Worm (Caenorhabditis elegans): ENCODE data around the gene nrde-2.
A peak's percentile ranks its signal among the peaks of the same experiment; 100 is the strongest.

The nrde-2 gene

ce11 chrII:10248355-10249041 lies 1.1 kb upstream of the nrde-2 start, which contains the start of gene atad-3 (continued):
- TF ChIP-seq zip-2 (tag; optimal IDR thresholded peaks at IDR 0.05) (no peak), lir-3 (tag; optimal IDR thresholded peaks at IDR 0.05) (peak; percentile 26), egl-27 (tag; optimal IDR thresholded peaks at IDR 0.05) (no peak), Y75B8A.6 (GFP tag; IDR thresholded peaks at IDR 0.05) (peak; percentile 96), vab-7 (GFP tag; IDR thresholded peaks at IDR 0.05) (peak; percentile 99), dmd-9 (GFP tag; IDR thresholded peaks at IDR 0.05) (peak; percentile 97), daf-16 (GFP tag; optimal IDR thresholded peaks at IDR 0.05) (peak in 1 of 2 experiments; percentile 37), daf-16 (tag; optimal IDR thresholded peaks at IDR 0.05) (peak; percentile 24), fkh-10 (GFP tag; optimal IDR thresholded peaks at IDR 0.05) (peak; percentile 48), ces-1 (GFP tag; optimal IDR thresholded peaks at IDR 0.05) (no peak), daf-12 (tag; optimal IDR thresholded peaks at IDR 0.05) (no peak), F26F4.8 (GFP tag; conservative IDR thresholded peaks at IDR 0.05) (no peak), zfp-3 (GFP tag; conservative IDR thresholded peaks at IDR 0.05) (peak; percentile 92), lin-15B (tag; optimal IDR thresholded peaks at IDR 0.05) (peak; percentile 33), lim-7 (GFP tag; IDR thresholded peaks at IDR 0.05) (peak; percentile 79), unc-62 (GFP tag; optimal IDR thresholded peaks at IDR 0.05 in 1 of 2) (no peak), unc-62 (tag; optimal IDR thresholded peaks at IDR 0.05) (no peak), jun-1 (tag; optimal IDR thresholded peaks at IDR 0.05) (peak; percentile 46), nhr-10 (tag; optimal IDR thresholded peaks at IDR 0.05) (peak; percentile 25), spr-3 (GFP tag; optimal IDR thresholded peaks at IDR 0.05) (no peak), arid-1 (GFP tag; conservative IDR thresholded peaks at IDR 0.05) (peak; percentile 92), nhr-11 (tag; optimal IDR thresholded peaks at IDR 0.05) (peak; percentile 96), mes-2 (tag; optimal IDR thresholded peaks at IDR 0.05; ENCODE audit: poor library complexity, severe bottlenecking) (peak; percentile 98), mdl-1 (tag; optimal IDR thresholded peaks at IDR 0.05) (peak in 1 of 2 experiments; percentile 48), aha-1 (tag) (peak; percentile 90), unc-130 (GFP tag; optimal IDR thresholded peaks at IDR 0.05) (peak; percentile 77), unc-39 (tag; optimal IDR thresholded peaks at IDR 0.05) (no peak), hlh-11 (tag; optimal IDR thresholded peaks at IDR 0.05) (peak; percentile 79), lin-38 (GFP tag; IDR thresholded peaks at IDR 0.05) (peak; percentile 95)

- TF ChIP-seq daf-19 (GFP tag; conservative IDR thresholded peaks at IDR 0.05) (0 out of 2 replicates have a peak, but pooled peaks have one; percentile 65), madf-5 (GFP tag; IDR thresholded peaks at IDR 0.05) (0 out of 4 replicates have a peak, but pooled peaks of 1 of the 2 experiments have one; percentile 47), lin-38 (GFP tag; IDR thresholded peaks at IDR 0.05) (0 out of 2 replicates have a peak, but pooled peaks have one; percentile 4), hlh-30 (tag; optimal IDR thresholded peaks at IDR 0.05; ENCODE audit: insufficient read depth) (no peak)
Measured at ce11 chrII:10247154-10247553, 284 bp downstream of the nrde-2 start.

DNA sequence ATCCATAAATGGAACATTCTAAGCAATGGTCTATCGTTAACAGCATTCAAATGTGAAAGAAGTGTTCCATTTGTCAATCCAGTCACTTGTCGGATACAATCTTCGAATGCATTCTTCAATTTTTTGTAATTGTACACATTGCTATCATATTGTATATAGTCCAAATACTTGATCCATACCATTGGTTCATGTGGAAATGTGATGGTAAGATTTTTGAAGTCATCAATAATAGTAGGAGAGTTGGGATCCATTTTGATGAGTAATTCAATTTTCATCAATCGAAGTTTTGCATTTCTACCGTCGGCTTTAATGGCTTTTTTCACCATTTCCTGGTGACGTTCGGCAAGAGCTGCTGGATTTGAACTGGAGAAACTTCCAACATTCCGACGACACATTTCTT lies 1.8 kb downstream of the nrde-2 start:
- TF ChIP-seq unc-62 (GFP tag; optimal IDR thresholded peaks at IDR 0.05 in 1 of 2) (peak in 1 of 2 experiments; percentile 92), unc-62 (tag; optimal IDR thresholded peaks at IDR 0.05) (no peak), mep-1 (tag; optimal IDR thresholded peaks at IDR 0.05) (no peak)

DNA sequence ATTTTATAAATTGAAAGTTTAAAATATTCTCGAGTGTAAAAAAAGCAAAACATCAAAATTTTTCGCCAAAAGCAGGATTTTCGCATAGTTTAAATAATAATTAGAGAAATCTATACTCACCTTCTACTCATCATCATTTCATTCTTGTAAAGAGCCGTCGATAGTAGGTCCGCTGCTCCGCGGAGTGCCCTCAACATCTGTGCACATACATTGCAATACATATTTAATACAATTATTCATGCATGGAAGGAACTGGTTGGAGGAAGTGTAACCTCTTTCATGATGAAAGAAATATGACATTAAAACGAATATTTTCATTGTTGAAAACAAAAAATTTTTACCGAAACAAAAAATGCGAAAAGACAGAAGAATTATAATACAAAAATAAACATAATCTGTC lies 5.1 kb downstream of the nrde-2 start, which contains the start of gene mrps-14:
TSS of gene mrps-14 (minus strand) at position 197 of the 400 bp plus-strand sequence.
- TF ChIP-seq fkh-10 (GFP tag; optimal IDR thresholded peaks at IDR 0.05) (no peak), ama-1 (optimal IDR thresholded peaks at IDR 0.05) (peak; percentile 44), lin-38 (GFP tag; IDR thresholded peaks at IDR 0.05) (peak; percentile 37), arid-1 (GFP tag; conservative IDR thresholded peaks at IDR 0.05) (0 out of 2 replicates have a peak, but pooled peaks have one; percentile 14), vab-7 (GFP tag; IDR thresholded peaks at IDR 0.05) (0 out of 2 replicates have a peak, but pooled peaks have one; percentile 31)

Measured in whole organism, L4 larva.